Worm (Caenorhabditis elegans): Measurements from ENCODE around the gene gst-36.

- TF ChIP-seq odd-2 (tag; optimal IDR thresholded peaks at IDR 0.05) (no peak), nfya-1 (tag; optimal IDR thresholded peaks at IDR 0.05) (no peak), pag-3 (tag; optimal IDR thresholded peaks at IDR 0.05; ENCODE audit: borderline replicate concordance) (no peak), pat-9 (tag; optimal IDR thresholded peaks at IDR 0.05) (no peak), dmd-4 (tag; optimal IDR thresholded peaks at IDR 0.05; ENCODE audit: borderline replicate concordance) (no peak), nhr-11 (tag; optimal IDR thresholded peaks at IDR 0.05) (no peak), ceh-48 (tag; optimal IDR thresholded peaks at IDR 0.05) (no peak), pqm-1 (tag; optimal IDR thresholded peaks at IDR 0.05) (no peak), unc-86 (tag; optimal IDR thresholded peaks at IDR 0.05) (no peak), nhr-232 (tag; optimal IDR thresholded peaks at IDR 0.05) (no peak), ama-1 (optimal IDR thresholded peaks at IDR 0.05) (no peak)
Observed at ce11 chrX:9846975-9847374, 15.8 kb downstream of the gst-36 start, which contains the start of gene vab-15.

All from whole organism, late embryonic.